Fruit fly (Drosophila melanogaster): ENCODE data around the gene CG14147.
A peak's percentile ranks its signal among the peaks of the same experiment; 100 is the strongest.

dm6 chr3L:10922973-10923372 is 49.5 kb upstream of the CG14147 start:
- TF ChIP-seq dsx (GFP tag; optimal IDR thresholded peaks at IDR 0.05; ENCODE audit: poor library complexity, severe bottlenecking) (peak; percentile 85), Sox14 (GFP tag; optimal IDR thresholded peaks at IDR 0.05) (no peak), Blimp-1 (GFP tag; optimal IDR thresholded peaks at IDR 0.05) (no peak)

Data from whole organism, prepupa.